Comparison of ENCODE assay signal across 2 fruit fly cellular contexts in the genomic region with DNA sequence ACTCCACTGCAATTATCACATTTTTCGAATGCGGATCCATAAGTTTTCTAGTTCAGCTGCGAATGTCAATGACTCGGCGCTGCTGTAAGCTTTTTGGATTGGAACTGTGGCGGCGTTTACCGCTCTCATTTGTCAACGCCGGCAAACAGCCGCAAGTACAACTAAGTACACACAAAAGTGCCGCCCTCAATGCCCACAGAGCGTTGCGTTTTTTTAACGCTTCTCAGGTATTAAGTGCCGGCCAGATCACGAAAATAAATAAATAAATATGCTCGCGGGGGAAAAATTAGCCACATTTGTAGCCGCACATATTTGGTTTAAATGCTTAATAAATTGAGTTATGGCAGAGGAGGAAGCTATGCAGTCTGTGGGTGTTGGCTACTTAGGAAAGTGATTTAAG.
A peak's percentile ranks its signal among the peaks of the same experiment; 100 is the strongest.
TF ChIP-seq lines count a peak whose summit lies in the region.

No protein-coding gene starts in this region.

- TF ChIP-seq CTCF in whole organism, embryonic (GFP tag; optimal IDR thresholded peaks at IDR 0.05; lab: Kevin White, UChicago), result no peak

TF ChIP-seq in whole organism, embryonic, 481 proteins besides CTCF, POLR2A, EP300 and RAD21:
- TF ChIP-seq ranshi (GFP tag; IDR thresholded peaks at IDR 0.05; lab: Robert Waterston, UW) (no peak), otp (GFP tag; IDR thresholded peaks at IDR 0.05; lab: Robert Waterston, UW) (0 out of 3 replicates have a peak, but pooled peaks have one; percentile 55), sqz (GFP tag; optimal IDR thresholded peaks at IDR 0.05; lab: Kevin White, UChicago) (peak; percentile 7), CG31365 (tag; optimal IDR thresholded peaks at IDR 0.05; lab: Kevin White, UChicago) (no peak), CG14441 (GFP tag; IDR thresholded peaks at IDR 0.05; lab: Robert Waterston, UW) (0 out of 2 replicates have a peak, but pooled peaks have one; percentile 9), CG11247 (GFP tag; IDR thresholded peaks at IDR 0.05; lab: Robert Waterston, UW) (0 out of 2 replicates have a peak, but pooled peaks have one; percentile 23), sens (GFP tag; lab: Kevin White, UChicago) (peak; percentile 33), prd (optimal IDR thresholded peaks at IDR 0.05; lab: Kevin White, UChicago) (no peak), prd (GFP tag; IDR thresholded peaks at IDR 0.05; lab: Robert Waterston, UW) (0 out of 3 replicates have a peak, but pooled peaks have one; percentile 9), CG15479 (GFP tag; optimal IDR thresholded peaks at IDR 0.05; lab: Kevin White, UChicago) (no peak), CG17328 (GFP tag; IDR thresholded peaks at IDR 0.05; lab: Robert Waterston, UW) (0 out of 2 replicates have a peak, but pooled peaks have one; percentile 25), Med (GFP tag; lab: Kevin White, UChicago) (peak; percentile 74)

TF ChIP-seq in whole organism, prepupa, 60 proteins besides CTCF, POLR2A, EP300 and RAD21:
- TF ChIP-seq fkh (GFP tag; optimal IDR thresholded peaks at IDR 0.05; lab: Kevin White, UChicago) (peak; percentile 25), CG8319 (GFP tag; optimal IDR thresholded peaks at IDR 0.05; lab: Kevin White, UChicago) (no peak)
